Fruit fly (Drosophila melanogaster) whole organism, embryonic: ENCODE data around the gene Cpsf100.

Experiments used
- Asciz ChIP-seq: fragments of 200-800 bp; sonication (Bioruptor generic); optimal IDR thresholded peaks from 2 replicates; lab custom pipeline; 2017; ENCODE audit warnings: missing biosample characterization, mild to moderate bottlenecking, missing genetic modification characterization, missing genetic modification reagents
- CG10209 ChIP-seq: fragments of 200-800 bp; sonication (Bioruptor generic); optimal IDR thresholded peaks from 3 replicates; lab custom pipeline; 2017; ENCODE audit warnings: missing biosample characterization, mild to moderate bottlenecking, missing genetic modification characterization, missing genetic modification reagents
- CG11093 ChIP-seq: fragments of 200-800 bp; sonication (Bioruptor generic); IDR thresholded peaks from 3 replicates; pipeline ENCODE4 v1.3.6; 2022; ENCODE audit warnings: missing biosample characterization, missing genetic modification characterization
- CG12071 ChIP-seq: fragments of 200-800 bp; sonication (Bioruptor generic); optimal IDR thresholded peaks from 3 replicates; lab custom pipeline; 2018; ENCODE audit warnings: missing biosample characterization, mild to moderate bottlenecking, missing genetic modification characterization
- CG13296 ChIP-seq: fragments of 200-800 bp; sonication (Bioruptor generic); optimal IDR thresholded peaks from 3 replicates; lab custom pipeline; 2018; ENCODE audit warnings: missing biosample characterization, mild to moderate bottlenecking, missing genetic modification characterization
- CG13894 ChIP-seq: fragments of 200-800 bp; sonication (Bioruptor generic); optimal IDR thresholded peaks from 3 replicates; lab custom pipeline; 2018; ENCODE audit warnings: missing biosample characterization, mild to moderate bottlenecking, missing genetic modification characterization, moderate library complexity
- CG15269 ChIP-seq: fragments of 200-800 bp; sonication (Bioruptor generic); optimal IDR thresholded peaks from 2 replicates; lab custom pipeline; 2018; ENCODE audit warnings: missing biosample characterization, mild to moderate bottlenecking, missing genetic modification characterization, moderate library complexity
- CG15696 ChIP-seq: fragments of 200-800 bp; sonication (Bioruptor generic); optimal IDR thresholded peaks from 2 replicates; lab custom pipeline; 2019; ENCODE audit warnings: missing biosample characterization, mild to moderate bottlenecking, missing genetic modification characterization, moderate library complexity
- CG1603 ChIP-seq: fragments of 200-800 bp; sonication (Bioruptor generic); optimal IDR thresholded peaks from 2 replicates; lab custom pipeline; 2019; ENCODE audit warnings: missing biosample characterization, mild to moderate bottlenecking, missing genetic modification characterization, moderate library complexity
- CG1647 ChIP-seq: fragments of 200-800 bp; sonication (Bioruptor generic); optimal IDR thresholded peaks from 3 replicates; lab custom pipeline; 2016; ENCODE audit warnings: missing biosample characterization, missing genetic modification characterization
- CG17359 ChIP-seq: fragments of 200-800 bp; sonication (Bioruptor generic); optimal IDR thresholded peaks from 3 replicates; lab custom pipeline; 2018; ENCODE audit warnings: missing biosample characterization, mild to moderate bottlenecking, missing genetic modification characterization, moderate library complexity
- CG17568 ChIP-seq: fragments of 200-800 bp; sonication (Bioruptor generic); optimal IDR thresholded peaks from 2 replicates; lab custom pipeline; 2018; ENCODE audit warnings: missing biosample characterization, mild to moderate bottlenecking, missing genetic modification characterization, moderate library complexity
- CG1832 ChIP-seq: fragments of 200-800 bp; sonication (Bioruptor generic); optimal IDR thresholded peaks from 2 replicates; lab custom pipeline; 2017; ENCODE audit warnings: missing biosample characterization, mild to moderate bottlenecking, missing genetic modification characterization, inconsistent platforms
- CG18476 ChIP-seq: fragments of 200-800 bp; sonication (Bioruptor generic); optimal IDR thresholded peaks from 2 replicates; lab custom pipeline; 2016; ENCODE audit warnings: missing biosample characterization, mild to moderate bottlenecking, missing genetic modification characterization
- CG30431 ChIP-seq: fragments of 200-800 bp; sonication (Bioruptor generic); optimal IDR thresholded peaks from 2 replicates; lab custom pipeline; 2017; ENCODE audit warnings: missing biosample characterization, missing genetic modification characterization
- CG4360 ChIP-seq: fragments of 200-800 bp; sonication (Bioruptor generic); IDR thresholded peaks from 2 replicates; pipeline ENCODE4 v1.3.6; 2022; ENCODE audit warnings: missing biosample characterization, missing genetic modification characterization
- CG6175 ChIP-seq: fragments of 200-800 bp; sonication (Bioruptor generic); IDR thresholded peaks from 3 replicates; pipeline ENCODE4 v1.3.6; 2022; ENCODE audit warnings: missing biosample characterization, missing genetic modification characterization
- CG6765 ChIP-seq: fragments of 200-800 bp; sonication (Bioruptor generic); optimal IDR thresholded peaks from 3 replicates; lab custom pipeline; 2017; ENCODE audit warnings: missing biosample characterization, mild to moderate bottlenecking, missing genetic modification characterization
- CG7963 ChIP-seq: fragments of 200-800 bp; sonication (Bioruptor generic); IDR thresholded peaks from 3 replicates; pipeline ENCODE4 v1.3.6; 2022; ENCODE audit warnings: missing biosample characterization, missing genetic modification characterization; ENCODE audit not compliant: partially characterized antibody
- Chrac-16 ChIP-seq: fragments of 200-800 bp; sonication (Bioruptor generic); optimal IDR thresholded peaks from 3 replicates; lab custom pipeline; 2016; ENCODE audit warnings: missing biosample characterization, missing genetic modification characterization
- D ChIP-seq, 2 experiments: fragments of 200-800 bp in 1 of 2; fragments of >200 bp in 1 of 2; sonication (Bioruptor generic) in 1 of 2; optimal IDR thresholded peaks; 2 replicates in 1 of 2; 3 replicates in 1 of 2; lab custom pipeline; 2017; ENCODE audit warnings: mild to moderate bottlenecking in 1 of 2, missing biosample characterization in 1 of 2, missing genetic modification characterization in 1 of 2, missing genetic modification reagents in 1 of 2
- Fer1 ChIP-seq: fragments of 200-800 bp; sonication (Bioruptor generic); optimal IDR thresholded peaks from 2 replicates; lab custom pipeline; 2017; ENCODE audit warnings: missing biosample characterization, mild to moderate bottlenecking, missing genetic modification characterization
- GATAe ChIP-seq: fragments of 200-800 bp; sonication (Bioruptor generic); conservative IDR thresholded peaks from 2 replicates; pipeline ENCODE4 v1.3.6; 2022; ENCODE audit warnings: missing biosample characterization, missing genetic modification characterization
- NfI ChIP-seq: fragments of 200-800 bp; sonication (Bioruptor generic); optimal IDR thresholded peaks from 3 replicates; lab custom pipeline; 2018; ENCODE audit warnings: missing biosample characterization, mild to moderate bottlenecking, missing genetic modification characterization, moderate library complexity
- Pdp1 ChIP-seq, 2 experiments: fragments of 200-800 bp; sonication (Bioruptor generic); optimal IDR thresholded peaks; 3 replicates each; lab custom pipeline; 2016; ENCODE audit warnings: missing biosample characterization in 2 of 2, missing genetic modification characterization in 2 of 2, mild to moderate bottlenecking in 1 of 2, moderate library complexity in 1 of 2
- amos ChIP-seq: fragments of 200-800 bp; sonication (Bioruptor generic); IDR thresholded peaks from 2 replicates; pipeline ENCODE4 v1.3.6; 2022; ENCODE audit warnings: missing biosample characterization, missing genetic modification characterization; ENCODE audit not compliant: partially characterized antibody
- corto ChIP-seq: fragments of 200-800 bp; sonication (Bioruptor generic); optimal IDR thresholded peaks from 2 replicates; lab custom pipeline; 2016; ENCODE audit warnings: missing biosample characterization, mild to moderate bottlenecking, missing genetic modification characterization, moderate library complexity
- crol ChIP-seq: fragments of 200-800 bp; sonication (Bioruptor generic); IDR thresholded peaks from 2 replicates; pipeline ENCODE4 v1.3.6; 2022; ENCODE audit warnings: missing biosample characterization, missing genetic modification characterization
- esg ChIP-seq: fragments of 200-800 bp; sonication (Bioruptor generic); conservative IDR thresholded peaks from 2 replicates; pipeline ENCODE4 v1.3.6; 2022; ENCODE audit warnings: missing biosample characterization, missing genetic modification characterization
- exex ChIP-seq: fragments of 200-800 bp; sonication (Bioruptor generic); optimal IDR thresholded peaks from 4 replicates; lab custom pipeline; 2018; ENCODE audit warnings: missing biosample characterization, mild to moderate bottlenecking, missing genetic modification characterization, moderate library complexity
- fd3F ChIP-seq: fragments of 200-800 bp; sonication (Bioruptor generic); optimal IDR thresholded peaks from 2 replicates; lab custom pipeline; 2018; ENCODE audit warnings: missing biosample characterization, mild to moderate bottlenecking, missing genetic modification characterization, moderate library complexity
- gem ChIP-seq: fragments of 200-800 bp; sonication (Bioruptor generic); optimal IDR thresholded peaks from 2 replicates; lab custom pipeline; 2019; ENCODE audit warnings: missing biosample characterization, mild to moderate bottlenecking, missing genetic modification characterization, moderate library complexity
- gsb-n ChIP-seq: fragments of 200-800 bp; sonication (Bioruptor generic); optimal IDR thresholded peaks from 3 replicates; lab custom pipeline; 2018; ENCODE audit warnings: missing biosample characterization, mild to moderate bottlenecking, missing genetic modification characterization
- hkb ChIP-seq, 2 experiments: fragments of 200-800 bp in 1 of 2; fragments of >200 bp in 1 of 2; sonication (Bioruptor generic) in 1 of 2; IDR thresholded peaks in 1 of 2; optimal IDR thresholded peaks in 1 of 2; 2 replicates each; pipeline versions ENCODE4 v1.3.6 to Lab custom; 2017 to 2022; ENCODE audit warnings: missing biosample characterization in 1 of 2, missing genetic modification characterization in 1 of 2
- kay ChIP-seq: fragments of 200-800 bp; sonication (Bioruptor generic); optimal IDR thresholded peaks from 2 replicates; lab custom pipeline; 2016; ENCODE audit warnings: missing biosample characterization, missing genetic modification characterization
- lab ChIP-seq: fragments of 200-800 bp; sonication (Bioruptor generic); optimal IDR thresholded peaks from 3 replicates; lab custom pipeline; 2017; ENCODE audit warnings: missing biosample characterization, missing genetic modification characterization, mild to moderate bottlenecking, moderate library complexity, missing genetic modification reagents
- peb ChIP-seq: fragments of 200-800 bp; sonication (Bioruptor generic); IDR thresholded peaks from 2 replicates; pipeline ENCODE4 v1.3.6; 2022; ENCODE audit warnings: missing biosample characterization, missing genetic modification characterization
- sob ChIP-seq: fragments of 200-800 bp; sonication (Bioruptor generic); IDR thresholded peaks from 2 replicates; pipeline ENCODE4 v1.3.6; 2022; ENCODE audit warnings: missing biosample characterization, missing genetic modification characterization
- usp ChIP-seq: fragments of >200 bp; optimal IDR thresholded peaks from 2 replicates; lab custom pipeline; 2017; ENCODE audit warnings: missing biosample characterization, missing genetic modification characterization
- vnd ChIP-seq: fragments of 200-800 bp; sonication (Bioruptor generic); IDR thresholded peaks from 3 replicates; pipeline ENCODE4 v1.3.6; 2022; ENCODE audit warnings: missing biosample characterization, missing genetic modification characterization; ENCODE audit not compliant: partially characterized antibody

The Cpsf100 gene

dm6 chr3R:29077572-29077971 lies 43.2 kb downstream of the Cpsf100 start (continued):
- no peak for TF ChIP-seq gem
- TF ChIP-seq CG4360, result no peak
- peak; percentile 14 for TF ChIP-seq CG13296 (GFP tag; lab: Kevin White, UChicago)
- 0 out of 2 replicates have a peak, but pooled peaks have one; percentile 27 for TF ChIP-seq sob (GFP tag; lab: Robert Waterston, UW)
- no peak for TF ChIP-seq vnd (GFP tag; lab: Robert Waterston, UW)
- no peak for TF ChIP-seq exex
- TF ChIP-seq D (optimal IDR thresholded peaks at IDR 0.05; lab: Kevin White, UChicago), result no peak
- no peak for TF ChIP-seq D (GFP tag; optimal IDR thresholded peaks at IDR 0.05; lab: Kevin White, UChicago)
- no peak for TF ChIP-seq peb (GFP tag; lab: Robert Waterston, UW)
- TF ChIP-seq CG7963 (GFP tag; lab: Robert Waterston, UW), result no peak
- peak; percentile 7 for TF ChIP-seq CG6765
- TF ChIP-seq NfI, result no peak
- no peak for TF ChIP-seq CG12071 (GFP tag; lab: Kevin White, UChicago)
- TF ChIP-seq hkb (optimal IDR thresholded peaks at IDR 0.05; lab: Kevin White, UChicago), result no peak
- TF ChIP-seq hkb (GFP tag; IDR thresholded peaks at IDR 0.05; lab: Robert Waterston, UW), result peak; percentile 46; the same call in 1 of the 2 replicates
- TF ChIP-seq CG1647 (GFP tag; lab: Kevin White, UChicago), result no peak
- TF ChIP-seq CG18476 (GFP tag; lab: Kevin White, UChicago), result peak; percentile 35
- TF ChIP-seq Fer1 (GFP tag; lab: Kevin White, UChicago), result no peak
- no peak for TF ChIP-seq CG15696 (tag; lab: Kevin White, UChicago)
- TF ChIP-seq gsb-n, result no peak
- no peak for TF ChIP-seq CG13894
- TF ChIP-seq CG30431, result no peak
- no peak for TF ChIP-seq Chrac-16 (GFP tag; lab: Kevin White, UChicago)
- TF ChIP-seq kay, result no peak
- TF ChIP-seq esg (GFP tag; lab: Robert Waterston, UW), result no peak
- TF ChIP-seq CG10209 (GFP tag; lab: Kevin White, UChicago), result peak; percentile 2
- TF ChIP-seq CG1832 (GFP tag; lab: Kevin White, UChicago), result no peak
- 0 out of 2 replicates have a peak, but pooled peaks have one; percentile 28 for TF ChIP-seq crol
- peak; percentile 13 for TF ChIP-seq CG15269 (tag; lab: Kevin White, UChicago)
- TF ChIP-seq Pdp1 (GFP tag; optimal IDR thresholded peaks at IDR 0.05; lab: Kevin White, UChicago), result no peak
- TF ChIP-seq Asciz, result peak; percentile 13
- TF ChIP-seq CG6175 (GFP tag; lab: Robert Waterston, UW), result peak; percentile 59; the same call in 1 of the 3 replicates
- TF ChIP-seq GATAe, result no peak
- no peak for TF ChIP-seq amos (GFP tag; lab: Robert Waterston, UW)
- TF ChIP-seq CG17568 (GFP tag; lab: Kevin White, UChicago), result no peak
- TF ChIP-seq CG1603 (tag; lab: Kevin White, UChicago), result peak; percentile 1
- TF ChIP-seq corto, result no peak
- no peak for TF ChIP-seq fd3F (GFP tag; lab: Kevin White, UChicago)
- TF ChIP-seq usp (GFP tag; lab: Kevin White, UChicago), result no peak
- peak; percentile 27 for TF ChIP-seq lab (GFP tag; lab: Kevin White, UChicago)
- peak; percentile 15 for TF ChIP-seq CG17359 (tag; lab: Kevin White, UChicago)
- no peak for TF ChIP-seq CG11093 (GFP tag; lab: Robert Waterston, UW)
